Fruit fly (Drosophila melanogaster) whole organism, embryonic: ENCODE measurements around the gene foxo.

Experiments
- Abd-B ChIP-seq: fragments of 200-800 bp; sonication (Bioruptor generic); optimal IDR thresholded peaks from 2 replicates; lab custom pipeline; 2018; ENCODE audit warnings: missing biosample characterization, mild to moderate bottlenecking, missing genetic modification characterization, moderate library complexity
- B-H1 ChIP-seq: fragments of 200-800 bp; sonication (Bioruptor generic); IDR thresholded peaks from 3 replicates; pipeline ENCODE4 v1.3.6; 2022; ENCODE audit warnings: missing biosample characterization, missing genetic modification characterization
- CG11093 ChIP-seq: fragments of 200-800 bp; sonication (Bioruptor generic); IDR thresholded peaks from 3 replicates; pipeline ENCODE4 v1.3.6; 2022; ENCODE audit warnings: missing biosample characterization, missing genetic modification characterization
- CG11398 ChIP-seq: fragments of 200-800 bp; sonication (Bioruptor generic); optimal IDR thresholded peaks from 2 replicates; lab custom pipeline; 2016; ENCODE audit warnings: missing biosample characterization, missing genetic modification characterization
- CG11560 ChIP-seq: fragments of 200-800 bp; sonication (Bioruptor generic); IDR thresholded peaks from 3 replicates; pipeline ENCODE4 v1.3.6; 2022; ENCODE audit warnings: missing biosample characterization, missing genetic modification characterization
- CG13894 ChIP-seq: fragments of 200-800 bp; sonication (Bioruptor generic); optimal IDR thresholded peaks from 3 replicates; lab custom pipeline; 2018; ENCODE audit warnings: missing biosample characterization, mild to moderate bottlenecking, missing genetic modification characterization, moderate library complexity
- CG14710 ChIP-seq: fragments of 200-800 bp; sonication (Bioruptor generic); optimal IDR thresholded peaks from 3 replicates; lab custom pipeline; 2019; ENCODE audit warnings: missing biosample characterization, mild to moderate bottlenecking, missing genetic modification characterization, moderate library complexity
- CG14860 ChIP-seq: fragments of 200-800 bp; sonication (Bioruptor generic); IDR thresholded peaks from 3 replicates; pipeline ENCODE4 v1.3.6; 2022; ENCODE audit warnings: missing biosample characterization, missing genetic modification characterization; ENCODE audit not compliant: partially characterized antibody
- CG14965 ChIP-seq: fragments of 200-800 bp; sonication (Bioruptor generic); optimal IDR thresholded peaks from 2 replicates; lab custom pipeline; 2016; ENCODE audit warnings: missing biosample characterization, missing genetic modification characterization, borderline replicate concordance
- CG15011 ChIP-seq: fragments of 200-800 bp; sonication (Bioruptor generic); optimal IDR thresholded peaks from 3 replicates; lab custom pipeline; 2018; ENCODE audit warnings: missing biosample characterization, mild to moderate bottlenecking, missing genetic modification characterization
- CG17361 ChIP-seq: fragments of 200-800 bp; sonication (Bioruptor generic); IDR thresholded peaks from 3 replicates; pipeline ENCODE4 v1.3.6; 2022; ENCODE audit warnings: missing biosample characterization, missing genetic modification characterization
- CG17568 ChIP-seq: fragments of 200-800 bp; sonication (Bioruptor generic); optimal IDR thresholded peaks from 2 replicates; lab custom pipeline; 2018; ENCODE audit warnings: missing biosample characterization, mild to moderate bottlenecking, missing genetic modification characterization, moderate library complexity
- CG17802 ChIP-seq: fragments of 200-800 bp; sonication (Bioruptor generic); optimal IDR thresholded peaks from 2 replicates; lab custom pipeline; 2018; ENCODE audit warnings: missing biosample characterization, mild to moderate bottlenecking, missing genetic modification characterization, moderate library complexity
- CG18011 ChIP-seq: fragments of 200-800 bp; sonication (Bioruptor generic); optimal IDR thresholded peaks from 2 replicates; lab custom pipeline; 2017; ENCODE audit warnings: missing biosample characterization, missing genetic modification characterization, mild to moderate bottlenecking, moderate library complexity, missing genotype
- CG3163 ChIP-seq: fragments of 200-800 bp; sonication (Bioruptor generic); optimal IDR thresholded peaks from 3 replicates; lab custom pipeline; 2016; ENCODE audit warnings: missing biosample characterization, missing genetic modification characterization
- CG32772 ChIP-seq: fragments of 200-800 bp; sonication (Bioruptor generic); IDR thresholded peaks from 2 replicates; pipeline ENCODE4 v1.3.6; 2022; ENCODE audit warnings: missing biosample characterization, missing genetic modification characterization
- CG6272 ChIP-seq: fragments of 200-800 bp; sonication (Bioruptor generic); IDR thresholded peaks from 2 replicates; pipeline ENCODE4 v1.3.6; 2022; ENCODE audit warnings: missing biosample characterization, missing genetic modification characterization
- CG6791 ChIP-seq: fragments of 200-800 bp; sonication (Bioruptor generic); IDR thresholded peaks from 3 replicates; pipeline ENCODE4 v1.3.6; 2022; ENCODE audit warnings: missing biosample characterization, missing genetic modification characterization; ENCODE audit not compliant: partially characterized antibody
- CG8281 ChIP-seq: fragments of 200-800 bp; sonication (Bioruptor generic); optimal IDR thresholded peaks from 2 replicates; lab custom pipeline; 2018; ENCODE audit warnings: missing biosample characterization, mild to moderate bottlenecking, missing genetic modification characterization, moderate library complexity
- CkIIα-i1 ChIP-seq: fragments of 200-800 bp; sonication (Bioruptor generic); IDR thresholded peaks from 2 replicates; pipeline ENCODE4 v1.3.6; 2022; ENCODE audit warnings: missing biosample characterization, missing genetic modification characterization
- D19A ChIP-seq: fragments of 200-800 bp; optimal IDR thresholded peaks from 3 replicates; lab custom pipeline; 2019; ENCODE audit warnings: missing biosample characterization, mild to moderate bottlenecking, missing genetic modification characterization, moderate library complexity
- Dip3 ChIP-seq: fragments of 200-800 bp; sonication (Bioruptor generic); optimal IDR thresholded peaks from 3 replicates; lab custom pipeline; 2016; ENCODE audit warnings: missing biosample characterization, missing genetic modification characterization
- Ets97D ChIP-seq: fragments of 200-800 bp; sonication (Bioruptor generic); optimal IDR thresholded peaks from 3 replicates; lab custom pipeline; 2016; ENCODE audit warnings: missing biosample characterization, missing genetic modification characterization
- Lim3 ChIP-seq: fragments of 200-800 bp; sonication (Bioruptor generic); IDR thresholded peaks from 2 replicates; pipeline ENCODE4 v1.3.6; 2022; ENCODE audit warnings: missing biosample characterization, missing genetic modification characterization
- Opbp ChIP-seq: fragments of 200-800 bp; sonication (Bioruptor generic); IDR thresholded peaks from 3 replicates; pipeline ENCODE4 v1.3.6; 2022; ENCODE audit warnings: missing biosample characterization, missing genetic modification characterization; ENCODE audit not compliant: partially characterized antibody
- PHDP ChIP-seq: fragments of 200-800 bp; sonication (Bioruptor generic); optimal IDR thresholded peaks from 3 replicates; lab custom pipeline; 2018; ENCODE audit warnings: missing biosample characterization, mild to moderate bottlenecking, missing genetic modification characterization, moderate library complexity
- Sox100B ChIP-seq: fragments of 200-800 bp; sonication (Bioruptor generic); optimal IDR thresholded peaks from 3 replicates; lab custom pipeline; 2018; ENCODE audit warnings: missing biosample characterization, mild to moderate bottlenecking, missing genetic modification characterization
- Vsx1 ChIP-seq: fragments of 200-800 bp; sonication (Bioruptor generic); optimal IDR thresholded peaks from 2 replicates; lab custom pipeline; 2017; ENCODE audit warnings: missing biosample characterization, mild to moderate bottlenecking, missing genetic modification characterization, missing genetic modification reagents
- amos ChIP-seq: fragments of 200-800 bp; sonication (Bioruptor generic); IDR thresholded peaks from 2 replicates; pipeline ENCODE4 v1.3.6; 2022; ENCODE audit warnings: missing biosample characterization, missing genetic modification characterization; ENCODE audit not compliant: partially characterized antibody
- bab2 ChIP-seq: fragments of 200-800 bp; sonication (Bioruptor generic); optimal IDR thresholded peaks from 2 replicates; lab custom pipeline; 2016; ENCODE audit warnings: missing biosample characterization, missing genetic modification characterization
- btn ChIP-seq: fragments of 200-800 bp; sonication (Bioruptor generic); optimal IDR thresholded peaks from 2 replicates; lab custom pipeline; 2016; ENCODE audit warnings: missing biosample characterization, missing genetic modification characterization
- dan ChIP-seq: fragments of 200-800 bp; sonication (Bioruptor generic); IDR thresholded peaks from 2 replicates; pipeline ENCODE4 v1.3.6; 2022; ENCODE audit warnings: missing biosample characterization, missing genetic modification characterization
- gcm ChIP-seq: fragments of 200-800 bp; sonication (Bioruptor generic); optimal IDR thresholded peaks from 2 replicates; lab custom pipeline; 2019; ENCODE audit warnings: missing biosample characterization, mild to moderate bottlenecking, missing genetic modification characterization, moderate library complexity
- gem ChIP-seq: fragments of 200-800 bp; sonication (Bioruptor generic); optimal IDR thresholded peaks from 2 replicates; lab custom pipeline; 2019; ENCODE audit warnings: missing biosample characterization, mild to moderate bottlenecking, missing genetic modification characterization, moderate library complexity
- gro ChIP-seq: fragments of 200-800 bp; sonication (Bioruptor generic); optimal IDR thresholded peaks from 2 replicates; lab custom pipeline; 2016; ENCODE audit warnings: missing biosample characterization, missing genetic modification characterization
- h ChIP-seq: fragments of >200 bp; optimal IDR thresholded peaks from 2 replicates; lab custom pipeline; 2017
- jing ChIP-seq: fragments of 200-800 bp; sonication (Bioruptor generic); optimal IDR thresholded peaks from 2 replicates; lab custom pipeline; 2018; ENCODE audit warnings: missing biosample characterization, mild to moderate bottlenecking, missing genetic modification characterization
- klu ChIP-seq: fragments of 200-800 bp; sonication (Bioruptor generic); IDR thresholded peaks from 2 replicates; pipeline ENCODE4 v1.3.6; 2022; ENCODE audit warnings: missing biosample characterization, missing genetic modification characterization
- lmd ChIP-seq: fragments of 200-800 bp; sonication (Bioruptor generic); IDR thresholded peaks from 2 replicates; pipeline ENCODE4 v1.3.6; 2022; ENCODE audit warnings: missing biosample characterization, missing genetic modification characterization
- nmo ChIP-seq: fragments of 200-800 bp; sonication (Bioruptor generic); optimal IDR thresholded peaks from 2 replicates; lab custom pipeline; 2018; ENCODE audit warnings: missing biosample characterization, mild to moderate bottlenecking, missing genetic modification characterization, moderate library complexity
- pho ChIP-seq: fragments of 200-800 bp; sonication (Bioruptor generic); optimal IDR thresholded peaks from 2 replicates; lab custom pipeline; 2016; ENCODE audit warnings: missing biosample characterization, missing genetic modification characterization
- pzg ChIP-seq: fragments of 200-800 bp; sonication (Bioruptor generic); optimal IDR thresholded peaks from 3 replicates; lab custom pipeline; 2018; ENCODE audit warnings: missing biosample characterization, mild to moderate bottlenecking, missing genetic modification characterization, moderate library complexity
- run ChIP-seq: fragments of 200-800 bp; sonication (Bioruptor generic); optimal IDR thresholded peaks from 3 replicates; lab custom pipeline; 2018; ENCODE audit warnings: missing biosample characterization, mild to moderate bottlenecking, missing genetic modification characterization
- sim ChIP-seq: fragments of 200-800 bp; sonication (Bioruptor generic); IDR thresholded peaks from 2 replicates; pipeline ENCODE4 v1.3.6; 2022; ENCODE audit warnings: missing biosample characterization, missing genetic modification characterization
- sisA ChIP-seq: fragments of 200-800 bp; sonication (Bioruptor generic); IDR thresholded peaks from 2 replicates; pipeline ENCODE4 v1.3.6; 2022; ENCODE audit warnings: missing biosample characterization, missing genetic modification characterization
- sna ChIP-seq: fragments of 200-800 bp; sonication (Bioruptor generic); IDR thresholded peaks from 2 replicates; pipeline ENCODE4 v1.3.6; 2022; ENCODE audit warnings: missing biosample characterization, missing genetic modification characterization; ENCODE audit not compliant: partially characterized antibody
- tgo ChIP-seq: fragments of 200-800 bp; sonication (Bioruptor generic); IDR thresholded peaks from 3 replicates; pipeline ENCODE4 v1.3.6; 2022; ENCODE audit warnings: missing biosample characterization, missing genetic modification characterization
- trem ChIP-seq: fragments of 200-800 bp; optimal IDR thresholded peaks from 3 replicates; lab custom pipeline; 2019; ENCODE audit warnings: missing biosample characterization, mild to moderate bottlenecking, missing genetic modification characterization, moderate library complexity
- unpg ChIP-seq: fragments of 200-800 bp; sonication (Bioruptor generic); optimal IDR thresholded peaks from 3 replicates; lab custom pipeline; 2018; ENCODE audit warnings: missing biosample characterization, mild to moderate bottlenecking, missing genetic modification characterization, moderate library complexity
- zen ChIP-seq: fragments of 200-800 bp; sonication (Bioruptor generic); optimal IDR thresholded peaks from 3 replicates; lab custom pipeline; 2018; ENCODE audit warnings: missing biosample characterization, mild to moderate bottlenecking, missing genetic modification characterization, moderate library complexity

The foxo gene

DNA sequence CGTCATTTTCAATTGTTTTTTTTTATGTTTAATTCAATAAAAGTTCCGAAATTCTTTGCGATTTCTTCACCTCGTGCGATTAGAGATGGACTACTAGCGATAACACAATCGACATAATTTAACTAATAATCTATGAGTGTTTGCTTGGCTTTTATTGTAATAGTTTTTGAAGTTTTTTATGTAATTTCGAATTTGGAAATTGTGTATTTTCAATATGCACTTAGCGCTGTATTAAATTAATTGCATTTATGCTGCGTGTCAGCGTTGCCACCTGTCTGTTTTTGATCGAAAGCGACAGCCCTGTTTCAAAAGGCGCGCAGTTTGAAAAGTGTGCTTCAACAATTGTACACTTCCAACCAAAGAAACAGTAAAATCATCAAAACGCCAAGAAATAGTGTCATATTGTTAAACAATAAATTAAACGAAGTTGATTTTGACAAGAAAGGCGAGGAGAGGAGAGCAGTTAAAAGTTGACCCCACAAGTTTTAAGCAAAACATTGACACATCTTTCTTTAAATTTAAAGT lies 20.8 kb upstream of the foxo start, which contains the start of gene CG9922 (continued):
- peak; percentile 28 for TF ChIP-seq unpg (GFP tag; lab: Kevin White, UChicago)
- TF ChIP-seq CG6272 (GFP tag; lab: Robert Waterston, UW): no peak
- no peak for TF ChIP-seq CG11560 (tag; lab: Robert Waterston, UW)
- TF ChIP-seq Ets97D: peak; percentile 77
- no peak for TF ChIP-seq dan (GFP tag; lab: Robert Waterston, UW)
- no peak for TF ChIP-seq CG8281 (tag; lab: Kevin White, UChicago)
- TF ChIP-seq lmd (GFP tag; lab: Robert Waterston, UW): no peak
- TF ChIP-seq CG6791 (GFP tag; lab: Robert Waterston, UW): peak; percentile 62; the same call in 2 of the 3 replicates
- no peak for TF ChIP-seq jing (GFP tag; lab: Kevin White, UChicago)
- no peak for TF ChIP-seq klu
- TF ChIP-seq CG32772 (GFP tag; lab: Robert Waterston, UW): no peak
- peak; percentile 90 for TF ChIP-seq pzg (GFP tag; lab: Kevin White, UChicago)
- TF ChIP-seq nmo: peak; percentile 70
- TF ChIP-seq CG18011 (GFP tag; lab: Kevin White, UChicago): peak; percentile 12
- peak; percentile 55 for TF ChIP-seq PHDP (tag; lab: Kevin White, UChicago)
- TF ChIP-seq CG17568: peak; percentile 44
- 0 out of 2 replicates have a peak, but pooled peaks have one; percentile 57 for TF ChIP-seq sna (GFP tag; lab: Robert Waterston, UW)
- TF ChIP-seq Opbp: peak; percentile 75; the same call in 2 of the 3 replicates
- peak; percentile 10 for TF ChIP-seq Vsx1 (GFP tag; lab: Kevin White, UChicago)
- peak; percentile 47 for TF ChIP-seq bab2 (GFP tag; lab: Kevin White, UChicago)
- peak; percentile 30 for TF ChIP-seq CG3163 (GFP tag; lab: Kevin White, UChicago)
- TF ChIP-seq Dip3 (GFP tag; lab: Kevin White, UChicago): peak; percentile 9
- TF ChIP-seq D19A: peak; percentile 21
- TF ChIP-seq CG14965 (GFP tag; lab: Kevin White, UChicago): no peak
- peak; percentile 56; the same call in 1 of the 2 replicates for TF ChIP-seq amos (GFP tag; lab: Robert Waterston, UW)
- TF ChIP-seq gro (GFP tag; lab: Kevin White, UChicago): peak; percentile 85
- TF ChIP-seq CG17361 (GFP tag; lab: Robert Waterston, UW): peak; percentile 38; the same call in 1 of the 3 replicates
- peak; percentile 36 for TF ChIP-seq zen (tag; lab: Kevin White, UChicago)
- TF ChIP-seq Lim3 (GFP tag; lab: Robert Waterston, UW): no peak
- TF ChIP-seq tgo (GFP tag; lab: Robert Waterston, UW): peak; percentile 29; the same call in 1 of the 3 replicates
- no peak for TF ChIP-seq CG11093 (GFP tag; lab: Robert Waterston, UW)
- peak; percentile 16 for TF ChIP-seq CG11398 (GFP tag; lab: Kevin White, UChicago)
- TF ChIP-seq sisA (GFP tag; lab: Robert Waterston, UW): no peak
- TF ChIP-seq B-H1 (GFP tag; lab: Robert Waterston, UW): no peak
- TF ChIP-seq CG14860 (GFP tag; lab: Robert Waterston, UW): no peak
- no peak for TF ChIP-seq sim (GFP tag; lab: Robert Waterston, UW)
- peak; percentile 10 for TF ChIP-seq Abd-B (GFP tag; lab: Kevin White, UChicago)
- no peak for TF ChIP-seq CkIIα-i1 (GFP tag; lab: Robert Waterston, UW)
- peak; percentile 86 for TF ChIP-seq CG14710
- TF ChIP-seq trem (tag; lab: Kevin White, UChicago): peak; percentile 92
- no peak for TF ChIP-seq run (tag; lab: Kevin White, UChicago)
- TF ChIP-seq gem (tag; lab: Kevin White, UChicago): peak; percentile 59
- no peak for TF ChIP-seq gcm (GFP tag; lab: Kevin White, UChicago)
- TF ChIP-seq CG15011: no peak
- peak; percentile 66 for TF ChIP-seq pho (GFP tag; lab: Kevin White, UChicago)
- peak; percentile 7 for TF ChIP-seq Sox100B (GFP tag; lab: Kevin White, UChicago)
- no peak for TF ChIP-seq CG17802
- peak; percentile 43 for TF ChIP-seq CG13894 (tag; lab: Kevin White, UChicago)
- no peak for TF ChIP-seq btn (GFP tag; lab: Kevin White, UChicago)
- TF ChIP-seq h: no peak
